Worm (Caenorhabditis elegans): Measurements from ENCODE around the gene ZK1010.12.

ZK1010.12 gene

DNA sequence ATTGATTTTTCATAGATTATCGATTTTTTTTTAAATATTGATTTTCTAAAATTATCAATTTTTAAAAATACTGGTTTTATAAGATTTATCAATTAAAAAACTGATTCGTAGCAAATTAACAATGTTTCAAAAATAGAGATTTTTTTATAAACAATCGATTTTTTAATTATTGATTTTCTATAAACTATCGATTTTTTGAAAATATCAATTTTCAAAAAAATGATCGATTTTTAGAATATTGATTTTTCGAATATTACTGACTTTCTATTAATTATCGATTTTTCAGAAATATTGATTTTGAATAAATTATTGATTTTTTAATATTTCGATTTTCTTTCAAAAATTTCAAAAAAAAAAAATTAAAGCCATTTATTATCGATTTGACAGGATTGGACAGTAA lies 38.5 kb upstream of the ZK1010.12 start:
- TF ChIP-seq lin-32 (GFP tag; optimal IDR thresholded peaks at IDR 0.05) (no peak), blmp-1 (tag; optimal IDR thresholded peaks at IDR 0.05) (no peak), hlh-1 (tag; optimal IDR thresholded peaks at IDR 0.05) (no peak), elt-3 (tag; optimal IDR thresholded peaks at IDR 0.05) (no peak), ces-1 (GFP tag; optimal IDR thresholded peaks at IDR 0.05) (peak; percentile 20), unc-39 (tag; optimal IDR thresholded peaks at IDR 0.05) (no peak), nhr-28 (tag; optimal IDR thresholded peaks at IDR 0.05) (no peak), drap-1 (GFP tag; optimal IDR thresholded peaks at IDR 0.05) (no peak)

ce11 chrIII:12959286-12959685 lies 31.8 kb upstream of the ZK1010.12 start:
- TF ChIP-seq flh-1 (GFP tag; optimal IDR thresholded peaks at IDR 0.05) (no peak), snpc-4 (tag; optimal IDR thresholded peaks at IDR 0.05) (no peak), nhr-76 (tag; optimal IDR thresholded peaks at IDR 0.05) (no peak), bed-3 (GFP tag; optimal IDR thresholded peaks at IDR 0.05) (no peak), mab-5 (tag; optimal IDR thresholded peaks at IDR 0.05) (no peak), nhr-12 (tag; optimal IDR thresholded peaks at IDR 0.05) (no peak), elt-1 (tag; optimal IDR thresholded peaks at IDR 0.05; ENCODE audit: borderline replicate concordance, insufficient read depth) (no peak), ceh-43 (GFP tag; optimal IDR thresholded peaks at IDR 0.05) (no peak), tbx-8 (GFP tag; optimal IDR thresholded peaks at IDR 0.05) (no peak), lsy-2 (tag; optimal IDR thresholded peaks at IDR 0.05) (no peak), nhr-237 (tag; optimal IDR thresholded peaks at IDR 0.05) (no peak), lin-32 (GFP tag; optimal IDR thresholded peaks at IDR 0.05) (no peak), ceh-39 (tag; optimal IDR thresholded peaks at IDR 0.05) (no peak), sem-2 (GFP tag; optimal IDR thresholded peaks at IDR 0.05) (no peak), ham-2 (GFP tag; optimal IDR thresholded peaks at IDR 0.05) (no peak), ceh-83 (GFP tag; optimal IDR thresholded peaks at IDR 0.05) (no peak)

- TF ChIP-seq ham-2 (GFP tag; optimal IDR thresholded peaks at IDR 0.05) (no peak), nhr-237 (tag; optimal IDR thresholded peaks at IDR 0.05) (no peak), lsy-2 (tag; optimal IDR thresholded peaks at IDR 0.05) (no peak), elt-3 (tag; optimal IDR thresholded peaks at IDR 0.05) (no peak), sem-2 (GFP tag; optimal IDR thresholded peaks at IDR 0.05) (no peak), blmp-1 (tag; optimal IDR thresholded peaks at IDR 0.05) (no peak), hlh-1 (tag; optimal IDR thresholded peaks at IDR 0.05) (no peak), cnd-1 (tag; optimal IDR thresholded peaks at IDR 0.05) (no peak), ceh-83 (GFP tag; optimal IDR thresholded peaks at IDR 0.05) (no peak), zip-8 (tag; optimal IDR thresholded peaks at IDR 0.05) (no peak), nhr-2 (tag; optimal IDR thresholded peaks at IDR 0.05) (no peak), drap-1 (GFP tag; optimal IDR thresholded peaks at IDR 0.05) (no peak), snpc-4 (tag; optimal IDR thresholded peaks at IDR 0.05) (no peak), sptf-1 (tag; optimal IDR thresholded peaks at IDR 0.05) (no peak), nhr-28 (tag; optimal IDR thresholded peaks at IDR 0.05) (no peak)
These were observed 30.4 kb upstream of the ZK1010.12 start for ce11 chrIII:12960705-12961104.

DNA sequence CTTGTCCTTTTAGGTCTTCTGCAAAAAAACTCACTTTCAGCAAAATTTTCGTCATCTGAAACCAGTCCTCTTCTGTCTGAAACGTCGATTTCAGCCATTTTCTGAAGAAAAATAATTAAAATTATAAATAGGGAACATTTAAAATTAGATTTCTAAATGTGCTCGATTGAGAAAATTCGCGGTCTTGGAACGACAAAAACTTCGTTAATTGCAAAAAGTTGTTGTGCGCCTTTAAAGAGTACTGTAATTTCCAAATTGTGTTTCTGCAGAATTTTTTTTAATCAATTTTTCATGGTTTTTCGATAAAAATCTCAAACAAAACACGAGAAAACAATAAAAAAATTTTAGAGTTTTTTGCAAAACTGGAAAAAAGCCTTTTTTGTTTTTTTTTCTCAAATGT lies 24.2 kb upstream of the ZK1010.12 start, which contains the start of gene ttm-1:
Gene ttm-1, minus strand, starts transcription at position 101 of the 400 bp plus-strand sequence.
- TF ChIP-seq M03D4.4 (tag; optimal IDR thresholded peaks at IDR 0.05) (no peak), pha-4 (tag; optimal IDR thresholded peaks at IDR 0.05) (no peak), tbx-8 (GFP tag; optimal IDR thresholded peaks at IDR 0.05) (no peak), bed-3 (GFP tag; optimal IDR thresholded peaks at IDR 0.05) (no peak), snpc-4 (tag; optimal IDR thresholded peaks at IDR 0.05) (no peak), sptf-1 (tag; optimal IDR thresholded peaks at IDR 0.05) (no peak), unc-62 (GFP tag; optimal IDR thresholded peaks at IDR 0.05) (no peak), zip-8 (tag; optimal IDR thresholded peaks at IDR 0.05) (no peak), nhr-12 (tag; optimal IDR thresholded peaks at IDR 0.05) (no peak), lsy-2 (tag; optimal IDR thresholded peaks at IDR 0.05) (no peak), mab-5 (tag; optimal IDR thresholded peaks at IDR 0.05) (no peak), sem-2 (GFP tag; optimal IDR thresholded peaks at IDR 0.05) (no peak)

ce11 chrIII:12967437-12968043 lies 23.6 kb upstream of the ZK1010.12 start:
- TF ChIP-seq snpc-4 (tag; optimal IDR thresholded peaks at IDR 0.05): no peak
- no peak for TF ChIP-seq lsy-2 (tag; optimal IDR thresholded peaks at IDR 0.05)
- no peak for TF ChIP-seq nhr-2 (tag; optimal IDR thresholded peaks at IDR 0.05)
- no peak for TF ChIP-seq unc-62 (GFP tag; optimal IDR thresholded peaks at IDR 0.05)
- no peak for TF ChIP-seq ceh-83 (GFP tag; optimal IDR thresholded peaks at IDR 0.05)
- TF ChIP-seq zip-8 (tag; optimal IDR thresholded peaks at IDR 0.05): no peak
- TF ChIP-seq ceh-39 (tag; optimal IDR thresholded peaks at IDR 0.05): no peak
- TF ChIP-seq tbx-8 (GFP tag; optimal IDR thresholded peaks at IDR 0.05): no peak
- no peak for TF ChIP-seq elt-1 (tag; optimal IDR thresholded peaks at IDR 0.05; ENCODE audit: borderline replicate concordance, insufficient read depth)
- no peak for TF ChIP-seq nhr-237 (tag; optimal IDR thresholded peaks at IDR 0.05)
- TF ChIP-seq nhr-28 (tag; optimal IDR thresholded peaks at IDR 0.05): no peak
- no peak for TF ChIP-seq pha-4 (tag; optimal IDR thresholded peaks at IDR 0.05)
- no peak for TF ChIP-seq hlh-1 (tag; optimal IDR thresholded peaks at IDR 0.05)
- TF ChIP-seq mep-1 (tag; optimal IDR thresholded peaks at IDR 0.05): no peak

All from whole organism, mixed stage, embryonic.